Worm (Caenorhabditis elegans) whole organism, mixed stage, embryonic: ENCODE measurements around the gene Y54F10AM.6.

Source experiments
- blmp-1 ChIP-seq: fragments of 150-350 bp; optimal IDR thresholded peaks from 2 replicates; lab custom pipeline; 2014; ENCODE audit warnings: missing biosample characterization, missing genetic modification characterization
- ceh-43 ChIP-seq: fragments of 200-800 bp; sonication (Bioruptor generic); optimal IDR thresholded peaks from 2 replicates; lab custom pipeline; 2018; ENCODE audit warnings: mild to moderate bottlenecking, missing genetic modification characterization, moderate library complexity, missing compliant biosample characterization
- elt-1 ChIP-seq: sonication (generic microtip); optimal IDR thresholded peaks from 2 replicates; lab custom pipeline; 2017; ENCODE audit warnings: missing genetic modification characterization, mild to moderate bottlenecking, missing compliant biosample characterization, antibody characterized with exemption, moderate library complexity, borderline replicate concordance; ENCODE audit not compliant: insufficient read depth
- elt-3 ChIP-seq: fragments of 150-350 bp; optimal IDR thresholded peaks from 2 replicates; lab custom pipeline; 2014; ENCODE audit warnings: missing biosample characterization, missing genetic modification characterization
- pha-4 ChIP-seq: fragments of 150-350 bp; optimal IDR thresholded peaks from 2 replicates; lab custom pipeline; 2018; ENCODE audit warnings: missing biosample characterization, missing genetic modification reagents, missing genetic modification characterization
- snpc-4 ChIP-seq: fragments of 150-350 bp; optimal IDR thresholded peaks from 2 replicates; lab custom pipeline; 2014; ENCODE audit warnings: missing biosample characterization, missing genetic modification characterization
- unc-120 ChIP-seq: sonication (generic microtip); optimal IDR thresholded peaks from 2 replicates; lab custom pipeline; 2017; ENCODE audit warnings: missing genetic modification characterization, missing compliant biosample characterization; ENCODE audit not compliant: poor library complexity, severe bottlenecking

- TF ChIP-seq pha-4 (tag; lab: Kevin White, UChicago) (no peak), blmp-1 (tag; lab: Kevin White, UChicago) (no peak), unc-120 (tag; lab: Kevin White, UChicago) (no peak), elt-3 (tag; lab: Kevin White, UChicago) (no peak), snpc-4 (tag; lab: Kevin White, UChicago) (no peak), ceh-43 (GFP tag; lab: Kevin White, UChicago) (no peak), elt-1 (tag; lab: Kevin White, UChicago) (no peak)
Measured at ce11 chrIII:2535122-2535521, 26.5 kb downstream of the Y54F10AM.6 start.
